Worm (Caenorhabditis elegans) whole organism, midembryonic: ENCODE data around the gene ehn-3.

Experiments
- T22C8.4 ChIP-seq: fragments of 200-800 bp; sonication (Bioruptor generic); IDR thresholded peaks from 2 replicates; pipeline ENCODE4 v1.3.6; 2022; ENCODE audit warnings: missing genetic modification characterization, missing compliant biosample characterization
- cog-1 ChIP-seq: sonication (generic microtip); optimal IDR thresholded peaks from 2 replicates; lab custom pipeline; 2016; ENCODE audit warnings: missing genetic modification characterization, missing compliant biosample characterization
- flt-1 ChIP-seq: fragments of 200-800 bp; sonication (Bioruptor generic); IDR thresholded peaks from 2 replicates; pipeline ENCODE4 v1.3.6; 2022; ENCODE audit warnings: missing genetic modification characterization, missing compliant biosample characterization
- klf-2 ChIP-seq: fragments of 200-800 bp; sonication (Bioruptor generic); conservative IDR thresholded peaks from 2 replicates; pipeline ENCODE4 v1.3.6; 2022; ENCODE audit warnings: missing genetic modification reagents, missing genetic modification characterization, missing compliant biosample characterization
- med-1 ChIP-seq: sonication (generic microtip); optimal IDR thresholded peaks from 2 replicates; lab custom pipeline; 2017; ENCODE audit warnings: missing genetic modification characterization, mild to moderate bottlenecking, missing compliant biosample characterization, antibody characterized with exemption, missing genetic modification reagents; ENCODE audit not compliant: insufficient read depth
- ref-1 ChIP-seq: fragments of 200-800 bp; sonication (Bioruptor generic); conservative IDR thresholded peaks from 2 replicates; pipeline ENCODE4 v1.3.6; 2022; ENCODE audit warnings: missing genetic modification reagents, missing genetic modification characterization, missing compliant biosample characterization
- tab-1 ChIP-seq: fragments of 200-800 bp; sonication (Bioruptor generic); IDR thresholded peaks from 2 replicates; pipeline ENCODE4 v1.3.6; 2022; ENCODE audit warnings: missing genetic modification characterization, missing compliant biosample characterization
- ztf-23 ChIP-seq: fragments of 200-800 bp; sonication (Bioruptor generic); IDR thresholded peaks from 2 replicates; pipeline ENCODE4 v1.3.6; 2022; ENCODE audit warnings: missing genetic modification reagents, missing genetic modification characterization, missing compliant biosample characterization
- ztf-29 ChIP-seq: fragments of 200-800 bp; sonication (Bioruptor generic); IDR thresholded peaks from 2 replicates; pipeline ENCODE4 v1.3.6; 2022; ENCODE audit warnings: missing genetic modification reagents, missing genetic modification characterization, missing compliant biosample characterization

ehn-3 gene

ce11 chrIV:5368860-5369259, 50.2 kb downstream of the ehn-3 start:
- TF ChIP-seq T22C8.4 (peak; percentile 68), ztf-29 (GFP tag; lab: Robert Waterston, UW) (no peak)

- TF ChIP-seq T22C8.4 (no peak), ref-1 (GFP tag; lab: Robert Waterston, UW) (no peak), flt-1 (GFP tag; lab: Robert Waterston, UW) (no peak), ztf-23 (no peak), tab-1 (GFP tag; lab: Robert Waterston, UW) (no peak), klf-2 (no peak), cog-1 (tag; lab: Kevin White, UChicago) (no peak), med-1 (no peak), ztf-29 (GFP tag; lab: Robert Waterston, UW) (no peak)
Observed at ce11 chrIV:5367899-5368298, 51.1 kb downstream of the ehn-3 start.
